Fruit fly (Drosophila melanogaster): ENCODE measurements around the gene CG7255.

DNA sequence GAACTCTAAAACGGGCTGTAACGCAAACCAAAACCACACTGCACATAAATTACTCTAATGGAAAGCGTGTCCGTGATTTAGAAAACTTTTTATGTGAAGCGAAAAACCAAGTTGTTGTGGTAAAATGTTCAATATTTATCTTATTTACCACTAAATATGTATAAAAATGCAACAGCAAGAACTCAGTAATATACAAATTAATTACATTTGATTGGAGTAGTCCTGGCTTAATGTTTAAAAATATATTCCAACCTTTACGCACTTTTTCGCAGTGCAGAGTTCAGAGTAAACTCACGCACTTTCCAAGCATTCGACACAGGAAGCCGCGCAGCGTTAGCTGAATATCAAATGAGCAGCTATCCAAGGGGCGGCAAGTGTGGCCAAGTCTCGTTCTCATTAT, 48.4 kb downstream of the CG7255 start:
- TF ChIP-seq Ets98B (GFP tag; IDR thresholded peaks at IDR 0.05) (no peak), fd96Ca (GFP tag; IDR thresholded peaks at IDR 0.05) (no peak), gl (tag; optimal IDR thresholded peaks at IDR 0.05) (no peak), CG34367 (tag; optimal IDR thresholded peaks at IDR 0.05) (no peak), CG4496 (GFP tag; IDR thresholded peaks at IDR 0.05) (no peak), Pif1A (GFP tag; optimal IDR thresholded peaks at IDR 0.05) (no peak), CG13204 (GFP tag; optimal IDR thresholded peaks at IDR 0.05) (no peak), CG8301 (tag; optimal IDR thresholded peaks at IDR 0.05) (no peak)
